Fruit fly (Drosophila melanogaster) whole organism, embryonic: Measurements from ENCODE around the gene Doc2.

ENCODE experiments used
- CG12769 ChIP-seq: fragments of 200-800 bp; sonication (Bioruptor generic); optimal IDR thresholded peaks from 2 replicates; lab custom pipeline; 2019; ENCODE audit warnings: missing biosample characterization, mild to moderate bottlenecking, missing genetic modification characterization, moderate library complexity
- CG14710 ChIP-seq: fragments of 200-800 bp; sonication (Bioruptor generic); optimal IDR thresholded peaks from 3 replicates; lab custom pipeline; 2019; ENCODE audit warnings: missing biosample characterization, mild to moderate bottlenecking, missing genetic modification characterization, moderate library complexity
- CG15269 ChIP-seq: fragments of 200-800 bp; sonication (Bioruptor generic); optimal IDR thresholded peaks from 2 replicates; lab custom pipeline; 2018; ENCODE audit warnings: missing biosample characterization, mild to moderate bottlenecking, missing genetic modification characterization, moderate library complexity
- CG2116 ChIP-seq: fragments of 200-800 bp; sonication (Bioruptor generic); optimal IDR thresholded peaks from 3 replicates; lab custom pipeline; 2018; ENCODE audit warnings: missing biosample characterization, mild to moderate bottlenecking, missing genetic modification characterization
- CG2120 ChIP-seq: fragments of 200-800 bp; sonication (Bioruptor generic); optimal IDR thresholded peaks from 3 replicates; lab custom pipeline; 2016; ENCODE audit warnings: missing biosample characterization, missing genetic modification characterization
- CG2678 ChIP-seq: fragments of 200-800 bp; sonication (Bioruptor generic); optimal IDR thresholded peaks from 3 replicates; lab custom pipeline; 2019; ENCODE audit warnings: missing biosample characterization, mild to moderate bottlenecking, missing genetic modification characterization, moderate library complexity
- CG2889 ChIP-seq: fragments of 200-800 bp; sonication (Bioruptor generic); IDR thresholded peaks from 3 replicates; pipeline ENCODE4 v1.3.6; 2022; ENCODE audit warnings: missing biosample characterization, missing genetic modification characterization
- CG32532 ChIP-seq: fragments of 200-800 bp; sonication (Bioruptor generic); IDR thresholded peaks from 2 replicates; pipeline ENCODE4 v1.3.6; 2022; ENCODE audit warnings: missing biosample characterization, missing genetic modification characterization
- CG3281 ChIP-seq: fragments of 200-800 bp; sonication (Bioruptor generic); optimal IDR thresholded peaks from 3 replicates; lab custom pipeline; 2017; ENCODE audit warnings: missing biosample characterization, mild to moderate bottlenecking, missing genetic modification characterization
- CG34376 ChIP-seq: fragments of 200-800 bp; sonication (Bioruptor generic); optimal IDR thresholded peaks from 2 replicates; lab custom pipeline; 2018; ENCODE audit warnings: missing biosample characterization, mild to moderate bottlenecking, missing genetic modification characterization
- CG34422 ChIP-seq: fragments of 200-800 bp; sonication (Bioruptor generic); IDR thresholded peaks from 3 replicates; pipeline ENCODE4 v1.3.6; 2022; ENCODE audit warnings: missing biosample characterization, missing genetic modification characterization
- CG4707 ChIP-seq: fragments of 200-800 bp; sonication (Bioruptor generic); optimal IDR thresholded peaks from 2 replicates; lab custom pipeline; 2018; ENCODE audit warnings: missing biosample characterization, mild to moderate bottlenecking, missing genetic modification characterization, moderate library complexity
- CG5180 ChIP-seq: fragments of 200-800 bp; sonication (Bioruptor generic); optimal IDR thresholded peaks from 3 replicates; lab custom pipeline; 2017; ENCODE audit warnings: missing biosample characterization, missing genetic modification characterization, mild to moderate bottlenecking, moderate library complexity, missing genetic modification reagents
- CG5245 ChIP-seq: fragments of 200-800 bp; sonication (Bioruptor generic); optimal IDR thresholded peaks from 3 replicates; lab custom pipeline; 2016; ENCODE audit warnings: missing biosample characterization, missing genetic modification characterization
- CG6254 ChIP-seq: fragments of 200-800 bp; sonication (Bioruptor generic); optimal IDR thresholded peaks from 3 replicates; lab custom pipeline; 2017; ENCODE audit warnings: mild to moderate bottlenecking, missing biosample characterization, missing genetic modification reagents, missing genetic modification characterization
- CG6654 ChIP-seq: fragments of 200-800 bp; sonication (Bioruptor generic); optimal IDR thresholded peaks from 2 replicates; lab custom pipeline; 2017; ENCODE audit warnings: missing biosample characterization, mild to moderate bottlenecking, missing genetic modification characterization
- CG6689 ChIP-seq: fragments of 200-800 bp; sonication (Bioruptor generic); IDR thresholded peaks from 2 replicates; pipeline ENCODE4 v1.3.6; 2022; ENCODE audit warnings: missing biosample characterization, missing genetic modification characterization
- CG6791 ChIP-seq: fragments of 200-800 bp; sonication (Bioruptor generic); IDR thresholded peaks from 3 replicates; pipeline ENCODE4 v1.3.6; 2022; ENCODE audit warnings: missing biosample characterization, missing genetic modification characterization; ENCODE audit not compliant: partially characterized antibody
- CG9215 ChIP-seq: fragments of 200-800 bp; sonication (Bioruptor generic); IDR thresholded peaks from 2 replicates; pipeline ENCODE4 v1.3.6; 2022; ENCODE audit warnings: missing biosample characterization, missing genetic modification characterization
- CG9797 ChIP-seq: fragments of 200-800 bp; sonication (Bioruptor generic); optimal IDR thresholded peaks from 3 replicates; lab custom pipeline; 2018; ENCODE audit warnings: missing biosample characterization, mild to moderate bottlenecking, missing genetic modification characterization
- Dfd ChIP-seq, 2 experiments: fragments of >200 bp; optimal IDR thresholded peaks; 2 replicates each; lab custom pipeline; 2017; ENCODE audit warnings: missing biosample characterization in 2 of 2, missing genetic modification characterization in 2 of 2
- Dref ChIP-seq: fragments of 200-800 bp; sonication (Bioruptor generic); IDR thresholded peaks from 2 replicates; pipeline ENCODE4 v1.3.6; 2022; ENCODE audit warnings: missing biosample characterization, missing genetic modification characterization
- E2f1 ChIP-seq: fragments of 200-800 bp; sonication (Bioruptor generic); IDR thresholded peaks from 2 replicates; pipeline ENCODE4 v1.3.6; 2022; ENCODE audit warnings: missing biosample characterization, missing genetic modification characterization
- ERR ChIP-seq: fragments of 200-800 bp; sonication (Bioruptor generic); optimal IDR thresholded peaks from 2 replicates; lab custom pipeline; 2016; ENCODE audit warnings: missing biosample characterization, missing genetic modification characterization
- Fer2 ChIP-seq: fragments of 200-800 bp; sonication (Bioruptor generic); optimal IDR thresholded peaks from 2 replicates; lab custom pipeline; 2018; ENCODE audit warnings: missing biosample characterization, mild to moderate bottlenecking, missing genetic modification characterization, moderate library complexity
- HHEX ChIP-seq: fragments of 200-800 bp; sonication (Bioruptor generic); optimal IDR thresholded peaks from 3 replicates; lab custom pipeline; 2017; ENCODE audit warnings: missing biosample characterization, mild to moderate bottlenecking, missing genetic modification characterization, missing genetic modification reagents
- Hmr ChIP-seq: fragments of 200-800 bp; sonication (Bioruptor generic); optimal IDR thresholded peaks from 3 replicates; lab custom pipeline; 2017; ENCODE audit warnings: mild to moderate bottlenecking, missing biosample characterization, missing genetic modification reagents, missing genetic modification characterization
- Poxn ChIP-seq: fragments of 200-800 bp; sonication (Bioruptor generic); IDR thresholded peaks from 2 replicates; pipeline ENCODE4 v1.3.6; 2022; ENCODE audit warnings: missing biosample characterization, missing genetic modification characterization
- Ravus ChIP-seq: fragments of 200-800 bp; sonication (Bioruptor generic); IDR thresholded peaks from 2 replicates; pipeline ENCODE4 v1.3.6; 2022; ENCODE audit warnings: missing biosample characterization, missing genetic modification characterization
- Sin3A ChIP-seq: fragments of >200 bp; optimal IDR thresholded peaks from 2 replicates; lab custom pipeline; 2018
- ab ChIP-seq: fragments of 200-800 bp; sonication (Bioruptor generic); optimal IDR thresholded peaks from 2 replicates; lab custom pipeline; 2016; ENCODE audit warnings: missing biosample characterization, missing genetic modification characterization
- br ChIP-seq: fragments of >200 bp; optimal IDR thresholded peaks from 2 replicates; lab custom pipeline; 2017
- btn ChIP-seq: fragments of 200-800 bp; sonication (Bioruptor generic); optimal IDR thresholded peaks from 2 replicates; lab custom pipeline; 2016; ENCODE audit warnings: missing biosample characterization, missing genetic modification characterization
- ewg ChIP-seq: fragments of 200-800 bp; sonication (Bioruptor generic); optimal IDR thresholded peaks from 3 replicates; lab custom pipeline; 2017; ENCODE audit warnings: mild to moderate bottlenecking, missing biosample characterization, missing genetic modification reagents, missing genetic modification characterization
- ftz-f1 ChIP-seq: fragments of 200-800 bp; sonication (Bioruptor generic); optimal IDR thresholded peaks from 2 replicates; lab custom pipeline; 2016; ENCODE audit warnings: missing biosample characterization, missing genetic modification characterization
- gcm2 ChIP-seq: fragments of 200-800 bp; sonication (Bioruptor generic); optimal IDR thresholded peaks from 2 replicates; lab custom pipeline; 2016; ENCODE audit warnings: missing biosample characterization, missing genetic modification characterization
- grn ChIP-seq: fragments of 200-800 bp; sonication (Bioruptor generic); optimal IDR thresholded peaks from 3 replicates; lab custom pipeline; 2017; ENCODE audit warnings: missing biosample characterization, missing genetic modification characterization
- hth ChIP-seq: fragments of >200 bp; optimal IDR thresholded peaks from 2 replicates; lab custom pipeline; 2017; ENCODE audit warnings: inconsistent platforms
- inv ChIP-seq: fragments of 200-800 bp; sonication (Bioruptor generic); IDR thresholded peaks from 2 replicates; pipeline ENCODE4 v1.3.6; 2022; ENCODE audit warnings: missing biosample characterization, missing genetic modification characterization; ENCODE audit not compliant: partially characterized antibody
- kni ChIP-seq: fragments of 200-800 bp; sonication (Bioruptor generic); optimal IDR thresholded peaks from 3 replicates; lab custom pipeline; 2017; ENCODE audit warnings: mild to moderate bottlenecking, missing biosample characterization, missing genetic modification reagents, missing genetic modification characterization
- lmd ChIP-seq: fragments of 200-800 bp; sonication (Bioruptor generic); IDR thresholded peaks from 2 replicates; pipeline ENCODE4 v1.3.6; 2022; ENCODE audit warnings: missing biosample characterization, missing genetic modification characterization
- lola ChIP-seq, 3 experiments: fragments of >200 bp in 2 of 3; fragments of 200-800 bp in 1 of 3; sonication (Bioruptor generic) in 1 of 3; optimal IDR thresholded peaks; 2 replicates each; lab custom pipeline; 2017 to 2019; ENCODE audit warnings: missing biosample characterization in 3 of 3, missing genetic modification characterization in 3 of 3, mild to moderate bottlenecking in 1 of 3, moderate library complexity in 1 of 3
- mld ChIP-seq: fragments of 200-800 bp; sonication (Bioruptor generic); IDR thresholded peaks from 3 replicates; pipeline ENCODE4 v1.3.6; 2022; ENCODE audit warnings: missing biosample characterization, missing genetic modification characterization; ENCODE audit not compliant: partially characterized antibody
- oc ChIP-seq: fragments of 200-800 bp; sonication (Bioruptor generic); optimal IDR thresholded peaks from 2 replicates; lab custom pipeline; 2018; ENCODE audit warnings: missing biosample characterization, mild to moderate bottlenecking, missing genetic modification characterization, moderate library complexity
- org-1 ChIP-seq: fragments of 200-800 bp; sonication (Bioruptor generic); optimal IDR thresholded peaks from 2 replicates; lab custom pipeline; 2017; ENCODE audit warnings: missing biosample characterization, missing genetic modification characterization
- otp ChIP-seq: fragments of 200-800 bp; sonication (Bioruptor generic); IDR thresholded peaks from 3 replicates; pipeline ENCODE4, ENCODE4 v1.3.6; 2022; ENCODE audit warnings: missing biosample characterization, missing genetic modification characterization
- ranshi ChIP-seq: fragments of 200-800 bp; sonication (Bioruptor generic); IDR thresholded peaks from 2 replicates; pipeline ENCODE4 v1.3.6; 2022; ENCODE audit warnings: missing biosample characterization, missing genetic modification characterization
- shn ChIP-seq: fragments of 200-800 bp; sonication (Bioruptor generic); optimal IDR thresholded peaks from 3 replicates; lab custom pipeline; 2016; ENCODE audit warnings: missing biosample characterization, missing genetic modification characterization
- sna ChIP-seq: fragments of 200-800 bp; sonication (Bioruptor generic); IDR thresholded peaks from 2 replicates; pipeline ENCODE4 v1.3.6; 2022; ENCODE audit warnings: missing biosample characterization, missing genetic modification characterization; ENCODE audit not compliant: partially characterized antibody
- stwl ChIP-seq: fragments of 200-800 bp; sonication (Bioruptor generic); optimal IDR thresholded peaks from 3 replicates; lab custom pipeline; 2018; ENCODE audit warnings: missing biosample characterization, mild to moderate bottlenecking, missing genetic modification characterization, moderate library complexity
- tin ChIP-seq: fragments of 200-800 bp; sonication (Bioruptor generic); optimal IDR thresholded peaks from 3 replicates; lab custom pipeline; 2016; ENCODE audit warnings: missing biosample characterization, missing genetic modification characterization

Doc2 gene

dm6 chr3L:8997686-8998239 lies 21.3 kb downstream of the Doc2 start, which contains the start of the genes smg and CG5087 (continued):
- no peak for TF ChIP-seq otp (GFP tag; lab: Robert Waterston, UW)
- peak; percentile 98 for TF ChIP-seq Dref (GFP tag; lab: Robert Waterston, UW)
- TF ChIP-seq CG6689 = no peak
- TF ChIP-seq CG14710 = peak; percentile 83
- TF ChIP-seq CG2889 (GFP tag; lab: Robert Waterston, UW) = no peak
- TF ChIP-seq CG2116 = peak; percentile 97
- TF ChIP-seq E2f1 (GFP tag; lab: Robert Waterston, UW) = peak; percentile 14; the same call in 1 of the 2 replicates
- TF ChIP-seq CG6791 (GFP tag; lab: Robert Waterston, UW) = peak; percentile 85
- peak; percentile 65 for TF ChIP-seq ewg (GFP tag; lab: Kevin White, UChicago)
- TF ChIP-seq stwl (tag; lab: Kevin White, UChicago) = peak; percentile 85
- TF ChIP-seq oc = no peak
- 0 out of 2 replicates have a peak, but pooled peaks have one; percentile 27 for TF ChIP-seq ranshi (GFP tag; lab: Robert Waterston, UW)
- no peak for TF ChIP-seq CG2678
- peak; percentile 97 for TF ChIP-seq CG9797 (GFP tag; lab: Kevin White, UChicago)
- no peak for TF ChIP-seq Dfd (GFP tag; optimal IDR thresholded peaks at IDR 0.05; lab: Kevin White, UChicago)
- TF ChIP-seq ERR (GFP tag; lab: Kevin White, UChicago) = peak; percentile 51
- TF ChIP-seq mld (GFP tag; lab: Robert Waterston, UW) = no peak
- TF ChIP-seq CG5180 (GFP tag; lab: Kevin White, UChicago) = no peak
- no peak for TF ChIP-seq br
- peak; percentile 42 for TF ChIP-seq tin (GFP tag; lab: Kevin White, UChicago)
- TF ChIP-seq CG5245 (GFP tag; lab: Kevin White, UChicago) = no peak
- TF ChIP-seq kni (GFP tag; lab: Kevin White, UChicago) = no peak
- no peak for TF ChIP-seq ab (GFP tag; lab: Kevin White, UChicago)
- no peak for TF ChIP-seq lola (GFP tag; optimal IDR thresholded peaks at IDR 0.05; lab: Kevin White, UChicago)
- TF ChIP-seq CG4707 (GFP tag; lab: Kevin White, UChicago) = no peak
- TF ChIP-seq grn (GFP tag; lab: Kevin White, UChicago) = no peak
- TF ChIP-seq Fer2 = no peak
- peak; percentile 46; the same call in 1 of the 2 replicates for TF ChIP-seq inv (GFP tag; lab: Robert Waterston, UW)
- TF ChIP-seq org-1 (GFP tag; lab: Kevin White, UChicago) = no peak
- no peak for TF ChIP-seq HHEX
- TF ChIP-seq CG15269 = no peak
- peak; percentile 56 for TF ChIP-seq sna (GFP tag; lab: Robert Waterston, UW)
- no peak for TF ChIP-seq CG9215 (GFP tag; lab: Robert Waterston, UW)
- TF ChIP-seq lmd (GFP tag; lab: Robert Waterston, UW) = peak; percentile 19; the same call in 1 of the 2 replicates
- TF ChIP-seq btn (GFP tag; lab: Kevin White, UChicago) = no peak
- no peak for TF ChIP-seq Ravus
- peak; percentile 85 for TF ChIP-seq Sin3A
- TF ChIP-seq CG34376 (GFP tag; lab: Kevin White, UChicago) = peak; percentile 19
- peak; percentile 45 for TF ChIP-seq CG32532 (GFP tag; lab: Robert Waterston, UW)
- TF ChIP-seq shn (GFP tag; lab: Kevin White, UChicago) = peak; percentile 25
- peak; percentile 59 for TF ChIP-seq CG34422 (GFP tag; lab: Robert Waterston, UW)
- peak; percentile 76 for TF ChIP-seq CG12769 (tag; lab: Kevin White, UChicago)
- no peak for TF ChIP-seq gcm2 (GFP tag; lab: Kevin White, UChicago)
- no peak for TF ChIP-seq CG6254 (GFP tag; lab: Kevin White, UChicago)
- TF ChIP-seq hth (lab: Kevin White, UChicago) = no peak
- TF ChIP-seq Hmr = peak; percentile 89
- peak; percentile 3 for TF ChIP-seq CG3281
- TF ChIP-seq CG2120 (GFP tag; lab: Kevin White, UChicago) = peak; percentile 72
- no peak for TF ChIP-seq CG6654 (GFP tag; lab: Kevin White, UChicago)
- TF ChIP-seq ftz-f1 (GFP tag; lab: Kevin White, UChicago) = peak; percentile 77
- no peak for TF ChIP-seq Poxn (GFP tag; lab: Robert Waterston, UW)
